Fruit fly (Drosophila melanogaster) whole organism, wandering third instar larva: ENCODE data around the gene CG43797.
A peak's percentile ranks its signal among the peaks of the same experiment; 100 is the strongest.

ENCODE experiments used
- CG9705 ChIP-seq: fragments of 200-800 bp; sonication (Bioruptor generic); optimal IDR thresholded peaks from 2 replicates; lab custom pipeline; 2018; ENCODE audit warnings: missing biosample characterization, mild to moderate bottlenecking, missing genetic modification characterization
- Hnf4 ChIP-seq: fragments of 200-800 bp; sonication (Bioruptor generic); optimal IDR thresholded peaks from 2 replicates; lab custom pipeline; 2016; ENCODE audit warnings: missing biosample characterization, mild to moderate bottlenecking, missing genetic modification characterization
- Hr78 ChIP-seq: fragments of >200 bp; optimal IDR thresholded peaks from 2 replicates; lab custom pipeline; 2017; ENCODE audit warnings: missing biosample characterization, missing genetic modification characterization
- Myc ChIP-seq: fragments of >200 bp; optimal IDR thresholded peaks from 2 replicates; lab custom pipeline; 2017
- Rel ChIP-seq, 2 experiments: fragments of 200-800 bp; sonication (Bioruptor generic) in 1 of 2; optimal IDR thresholded peaks; 2 replicates in 1 of 2; 3 replicates in 1 of 2; lab custom pipeline; 2016 to 2019; ENCODE audit warnings: mild to moderate bottlenecking in 2 of 2, missing biosample characterization in 2 of 2, missing genetic modification characterization in 2 of 2, moderate library complexity in 1 of 2
- dmrt93B ChIP-seq: fragments of 200-800 bp; sonication (Bioruptor generic); optimal IDR thresholded peaks from 2 replicates; lab custom pipeline; 2018; ENCODE audit warnings: missing biosample characterization, mild to moderate bottlenecking, missing genetic modification characterization
- fru ChIP-seq: fragments of 200-800 bp; sonication (Bioruptor generic); optimal IDR thresholded peaks from 3 replicates; lab custom pipeline; 2016; ENCODE audit warnings: missing biosample characterization, mild to moderate bottlenecking, missing genetic modification characterization
- h ChIP-seq: fragments of 200-800 bp; sonication (Bioruptor generic); optimal IDR thresholded peaks from 3 replicates; lab custom pipeline; 2016; ENCODE audit warnings: missing biosample characterization, mild to moderate bottlenecking, missing genetic modification characterization

DNA sequence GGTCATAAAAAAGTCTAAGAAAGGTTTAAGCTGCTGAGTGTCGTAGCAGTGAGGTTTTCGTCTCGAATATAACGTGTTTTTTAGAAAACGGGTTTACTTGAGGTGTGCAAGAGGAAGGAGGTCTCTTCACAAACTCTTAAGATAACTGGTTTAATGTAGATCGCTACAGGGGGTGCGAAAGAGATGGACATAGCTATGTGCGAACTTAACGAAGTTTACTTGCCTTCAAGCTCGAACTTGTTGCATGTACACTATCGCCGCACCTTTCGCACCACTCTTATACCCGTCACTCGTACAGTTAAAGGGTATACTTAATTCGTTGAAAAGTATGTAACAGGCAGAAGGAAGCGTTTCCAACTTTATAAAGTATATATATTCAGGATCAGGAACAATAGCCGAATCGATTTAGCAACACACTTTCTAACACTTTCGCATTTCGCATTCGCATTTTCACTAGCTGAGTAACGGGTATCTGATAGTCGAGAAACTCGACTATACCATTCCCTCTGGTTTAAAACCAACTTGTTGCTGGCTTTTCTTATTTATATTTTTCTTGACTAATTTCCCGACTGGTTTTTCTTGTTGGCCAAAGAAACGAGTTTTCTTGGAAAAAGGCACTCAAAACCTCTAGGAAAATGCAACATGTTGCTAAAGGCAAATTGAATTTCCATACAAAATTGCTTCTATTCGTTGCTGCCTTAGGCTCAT, 30.6 kb downstream of the CG43797 start:
- TF ChIP-seq Rel (GFP tag; optimal IDR thresholded peaks at IDR 0.05; lab: Kevin White, UChicago), result no peak
- no peak for TF ChIP-seq Rel (tag; optimal IDR thresholded peaks at IDR 0.05; lab: Kevin White, UChicago)
- peak; percentile 39 for TF ChIP-seq Hnf4 (GFP tag; lab: Kevin White, UChicago)
- TF ChIP-seq CG9705 (GFP tag; lab: Kevin White, UChicago), result no peak
- peak; percentile 58 for TF ChIP-seq h (GFP tag; lab: Kevin White, UChicago)
- TF ChIP-seq Hr78 (GFP tag; lab: Kevin White, UChicago), result no peak
- TF ChIP-seq dmrt93B, result no peak
- peak; percentile 29 for TF ChIP-seq fru (GFP tag; lab: Kevin White, UChicago)
- TF ChIP-seq Myc (lab: Kevin White, UChicago), result no peak
